Worm (Caenorhabditis elegans) whole organism, L4/young adult: ENCODE measurements around the gene D1046.2.

Experiments
- W03F9.2 ChIP-seq: fragments of 150-350 bp; optimal IDR thresholded peaks from 2 replicates; lab custom pipeline; 2014; ENCODE audit warnings: missing biosample characterization, missing genetic modification characterization
- dao-5 ChIP-seq: sonication (generic microtip); optimal IDR thresholded peaks from 2 replicates; lab custom pipeline; 2016; ENCODE audit warnings: missing genotype, missing genetic modification characterization, moderate library complexity, missing compliant biosample characterization
- him-1 ChIP-seq: sonication (generic microtip); optimal IDR thresholded peaks from 2 replicates; lab custom pipeline; 2016; ENCODE audit warnings: missing genotype, missing genetic modification reagents, missing genetic modification characterization, missing compliant biosample characterization

Gene D1046.2

ce11 chrIV:8925990-8926389, at the start of gene D1046.2, which contains the start of gene cfim-2:
D1046.2 (minus strand) TSS chrIV:8926067.
cfim-2 (plus strand) TSS chrIV:8926324.
- TF ChIP-seq dao-5 (no peak), him-1 (no peak)

- TF ChIP-seq W03F9.2 (tag; lab: Kevin White, UChicago): no peak
- no peak for TF ChIP-seq dao-5
These were observed 49.4 kb upstream of the D1046.2 start, which contains the start of gene pdzd-8 for ce11 chrIV:8975331-8975625. pdzd-8 (plus strand) TSS chrIV:8975526.

ce11 chrIV:8974543-8975330, 48.9 kb upstream of the D1046.2 start:
- TF ChIP-seq W03F9.2 (tag; lab: Kevin White, UChicago) (no peak), dao-5 (no peak), him-1 (no peak)

DNA sequence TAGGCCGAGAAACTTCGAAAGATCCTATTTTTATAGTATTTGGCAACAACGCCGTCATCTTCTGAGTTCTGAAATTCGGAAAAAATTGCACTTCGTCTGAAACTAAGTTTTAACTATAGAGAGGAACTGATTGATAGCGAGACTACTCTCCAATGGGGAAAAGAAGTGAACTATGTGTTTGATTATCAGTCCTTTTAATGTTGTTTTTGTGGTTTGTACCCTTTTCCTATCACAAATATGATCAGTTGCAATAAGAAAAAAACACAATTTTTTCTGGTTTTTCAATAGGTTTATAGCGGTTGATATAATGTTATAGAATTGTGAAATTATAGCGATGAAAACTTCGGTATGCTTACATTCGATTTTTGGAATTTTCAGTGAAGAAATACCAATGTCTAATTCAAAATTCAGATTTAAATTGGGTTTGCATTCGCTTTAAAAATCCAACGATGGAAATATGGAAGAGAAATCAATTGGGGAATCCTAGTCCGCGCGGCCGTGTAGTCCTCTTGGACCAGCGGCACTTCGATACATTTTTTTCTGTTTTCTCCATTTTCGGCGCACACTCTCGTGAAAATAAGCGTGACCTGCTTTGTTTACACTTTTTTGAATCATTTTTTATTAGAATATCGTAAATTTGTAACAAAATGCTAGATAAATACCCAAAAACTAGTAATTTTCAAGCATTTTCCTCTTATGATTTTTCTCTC, 47.5 kb upstream of the D1046.2 start, which contains the start of gene C53B4.3:
Gene C53B4.3, minus strand, starts transcription at position 464 of the 710 bp plus-strand sequence.
- peak; percentile 73 for TF ChIP-seq him-1
- no peak for TF ChIP-seq dao-5
- peak; percentile 18 for TF ChIP-seq W03F9.2 (tag; lab: Kevin White, UChicago)

- TF ChIP-seq W03F9.2 (tag; lab: Kevin White, UChicago): no peak
- no peak for TF ChIP-seq dao-5
- no peak for TF ChIP-seq him-1
These were observed 42.1 kb upstream of the D1046.2 start, which contains the start of gene suex-2 for ce11 chrIV:8967990-8968389. suex-2 (plus strand) TSS chrIV:8968290.

ce11 chrIV:8965883-8966282, 40.0 kb upstream of the D1046.2 start, which contains the start of gene C53B4.2:
C53B4.2 (plus strand) TSS chrIV:8966183.
- no peak for TF ChIP-seq W03F9.2 (tag; lab: Kevin White, UChicago)

ce11 chrIV:8956189-8956588, 30.3 kb upstream of the D1046.2 start, which contains the start of gene tpra-1:
tpra-1 (plus strand) TSS chrIV:8956489.
- no peak for TF ChIP-seq W03F9.2 (tag; lab: Kevin White, UChicago)
- no peak for TF ChIP-seq dao-5
- no peak for TF ChIP-seq him-1

- TF ChIP-seq dao-5: no peak
- TF ChIP-seq him-1: no peak
- no peak for TF ChIP-seq W03F9.2 (tag; lab: Kevin White, UChicago)
These were observed 28.3 kb upstream of the D1046.2 start for ce11 chrIV:8954126-8954525.

DNA sequence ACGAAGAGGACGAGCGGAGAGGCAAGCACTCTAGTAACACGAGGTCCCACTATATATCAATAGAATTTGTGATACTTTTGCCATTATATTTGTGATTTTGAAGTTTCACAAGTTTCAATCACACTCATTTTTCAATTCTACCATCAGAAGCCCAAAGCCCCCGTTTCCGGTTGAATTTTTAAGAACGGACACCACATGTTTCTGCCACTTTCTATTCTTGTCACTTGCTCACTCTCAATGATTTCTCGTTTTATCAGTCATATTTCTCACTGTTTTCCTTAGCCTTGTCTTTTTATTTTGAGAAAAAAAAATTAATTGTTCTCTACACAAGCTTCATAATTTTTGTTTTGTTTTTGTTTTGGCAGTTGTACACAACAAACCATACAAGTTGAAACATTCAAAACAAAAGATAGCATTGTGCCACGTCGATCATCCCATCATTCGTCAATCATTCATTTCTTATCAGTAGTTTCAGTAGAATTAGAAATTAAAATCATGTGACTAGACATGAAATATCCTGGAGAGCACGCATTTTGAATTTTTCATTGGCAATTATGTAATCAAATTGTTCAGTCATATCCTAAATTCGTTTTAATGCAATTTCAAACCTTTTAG, 26.2 kb upstream of the D1046.2 start:
- no peak for TF ChIP-seq dao-5
- TF ChIP-seq him-1: no peak
- no peak for TF ChIP-seq W03F9.2 (tag; lab: Kevin White, UChicago)

- no peak for TF ChIP-seq him-1
- TF ChIP-seq W03F9.2 (tag; lab: Kevin White, UChicago): peak; percentile 37
- no peak for TF ChIP-seq dao-5
These were observed 23.5 kb upstream of the D1046.2 start for ce11 chrIV:8949078-8950039.

ce11 chrIV:8947146-8947545, 21.3 kb upstream of the D1046.2 start:
- TF ChIP-seq him-1: no peak
- no peak for TF ChIP-seq W03F9.2 (tag; lab: Kevin White, UChicago)
- TF ChIP-seq dao-5: no peak

ce11 chrIV:8943430-8943829, 17.6 kb upstream of the D1046.2 start:
- TF ChIP-seq him-1 (no peak), W03F9.2 (tag; lab: Kevin White, UChicago) (no peak), dao-5 (no peak)

- no peak for TF ChIP-seq him-1
- TF ChIP-seq W03F9.2 (tag; lab: Kevin White, UChicago): no peak
- TF ChIP-seq dao-5: no peak
These were observed 7.7 kb upstream of the D1046.2 start, which contains the start of gene D1046.4 for ce11 chrIV:8933575-8933974. D1046.4 (plus strand) TSS chrIV:8933875.
